Worm (Caenorhabditis elegans) whole organism, L3 larva: ENCODE results near the gene inx-5.

Experiments
- ceh-16 ChIP-seq: sonication (generic microtip); optimal IDR thresholded peaks from 2 replicates; lab custom pipeline; 2017; ENCODE audit warnings: missing biosample characterization, missing genetic modification characterization
- nhr-23 ChIP-seq: fragments of 150-350 bp; optimal IDR thresholded peaks from 2 replicates; lab custom pipeline; 2014; ENCODE audit warnings: missing biosample characterization, missing genetic modification reagents, missing genetic modification characterization

DNA sequence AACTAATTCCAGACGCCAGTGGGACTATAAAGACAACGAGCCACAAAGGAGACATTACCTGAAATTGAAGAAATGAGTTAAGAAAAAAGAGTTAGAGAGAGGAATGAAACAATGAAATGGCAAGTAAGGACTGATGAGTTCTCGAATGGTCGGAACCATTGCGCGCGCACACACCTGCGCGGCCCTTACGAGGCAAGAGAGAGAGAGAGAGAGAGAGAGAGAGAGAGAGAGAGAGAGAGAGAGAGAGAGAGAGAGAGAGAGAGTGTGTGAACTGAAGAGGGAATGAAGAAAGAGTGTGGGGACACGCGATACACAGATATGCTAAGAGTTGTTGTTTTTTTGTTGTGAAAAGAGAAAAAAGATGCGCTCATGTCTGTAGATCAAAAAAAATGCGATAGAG lies 24.2 kb upstream of the inx-5 start, which contains the start of gene R09F10.8:
- TF ChIP-seq nhr-23 (no peak), ceh-16 (tag; lab: Kevin White, UChicago) (no peak)
